Worm (Caenorhabditis elegans): Measurements from ENCODE around the gene npr-32.

Gene npr-32

ce11 chrIV:17265279-17265678, 34.4 kb upstream of the npr-32 start, which contains the start of gene str-187:
str-187 (plus strand) TSS chrIV:17265579.
- no peak for TF ChIP-seq pha-4 (tag; optimal IDR thresholded peaks at IDR 0.05)
- no peak for TF ChIP-seq hmg-11 (tag; optimal IDR thresholded peaks at IDR 0.05)
- TF ChIP-seq nfya-1 (tag; optimal IDR thresholded peaks at IDR 0.05; ENCODE audit: insufficient read depth): no peak
- TF ChIP-seq lin-39 (tag; optimal IDR thresholded peaks at IDR 0.05): no peak
- TF ChIP-seq ztf-4 (tag; optimal IDR thresholded peaks at IDR 0.05): no peak
- no peak for TF ChIP-seq lsy-12 (tag; optimal IDR thresholded peaks at IDR 0.05)
- TF ChIP-seq eor-1 (tag; optimal IDR thresholded peaks at IDR 0.05): no peak
- no peak for TF ChIP-seq ama-1 (optimal IDR thresholded peaks at IDR 0.05)
- no peak for TF ChIP-seq tbx-2 (tag; optimal IDR thresholded peaks at IDR 0.05)
- no peak for TF ChIP-seq fkh-10 (GFP tag; optimal IDR thresholded peaks at IDR 0.05)
- TF ChIP-seq unc-62 (GFP tag; optimal IDR thresholded peaks at IDR 0.05): no peak

DNA sequence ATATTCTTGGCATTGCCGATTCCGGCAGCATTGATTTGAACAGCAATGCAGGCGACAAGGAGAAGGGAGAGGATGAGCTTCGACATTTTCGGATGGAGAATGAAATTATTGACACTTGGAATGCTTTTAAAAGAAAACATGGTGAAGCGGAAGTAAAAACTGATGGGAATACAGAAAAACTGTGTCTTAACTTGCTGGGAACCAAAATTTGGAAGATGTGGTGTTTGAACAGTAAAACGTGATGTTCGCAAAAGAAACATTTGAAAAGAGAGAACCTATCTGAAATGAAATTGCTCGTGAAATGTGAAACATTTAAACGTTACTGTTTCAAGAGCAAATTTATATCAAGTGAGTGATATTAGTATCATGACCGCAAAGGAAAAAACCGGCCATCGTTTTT, 33.9 kb upstream of the npr-32 start, which contains the start of gene F26D10.13:
TSS of gene F26D10.13 (minus strand) at position 101 of the 400 bp plus-strand sequence.
- TF ChIP-seq fkh-2 (tag; optimal IDR thresholded peaks at IDR 0.05): no peak
- no peak for TF ChIP-seq nhr-11 (tag; optimal IDR thresholded peaks at IDR 0.05)
- TF ChIP-seq mml-1 (tag; optimal IDR thresholded peaks at IDR 0.05): no peak
- no peak for TF ChIP-seq hmg-11 (tag; optimal IDR thresholded peaks at IDR 0.05)
- no peak for TF ChIP-seq nhr-25 (tag; optimal IDR thresholded peaks at IDR 0.05)
- TF ChIP-seq aly-2 (tag; optimal IDR thresholded peaks at IDR 0.05): no peak
- TF ChIP-seq ceh-16 (tag; optimal IDR thresholded peaks at IDR 0.05): no peak
- TF ChIP-seq unc-39 (tag; optimal IDR thresholded peaks at IDR 0.05): no peak

DNA sequence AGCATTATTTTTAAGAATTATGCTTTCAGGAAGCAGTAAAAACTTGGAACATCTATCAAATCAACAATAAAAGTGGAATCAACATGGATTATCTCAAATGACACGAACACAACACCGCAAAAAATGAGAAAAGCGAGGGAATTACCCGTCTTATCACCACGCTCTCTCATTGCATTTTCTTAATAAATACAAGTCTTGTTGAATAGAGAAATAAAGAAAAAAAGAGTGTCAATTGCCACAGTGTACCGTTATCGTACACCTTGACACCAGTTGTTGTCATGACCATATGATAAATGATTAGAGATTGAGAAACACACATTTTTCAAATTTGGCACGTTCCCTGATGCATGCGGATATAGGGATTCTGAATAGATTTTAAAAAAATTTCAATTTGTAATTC, 32.9 kb upstream of the npr-32 start:
- no peak for TF ChIP-seq ceh-82 (tag; optimal IDR thresholded peaks at IDR 0.05)
- TF ChIP-seq eor-1 (tag; optimal IDR thresholded peaks at IDR 0.05): no peak
- TF ChIP-seq nhr-43 (tag; optimal IDR thresholded peaks at IDR 0.05; ENCODE audit: poor library complexity, severe bottlenecking): peak; percentile 28
- no peak for TF ChIP-seq egl-5 (tag; optimal IDR thresholded peaks at IDR 0.05)
- TF ChIP-seq zag-1 (tag; optimal IDR thresholded peaks at IDR 0.05): no peak
- TF ChIP-seq egl-27 (tag; optimal IDR thresholded peaks at IDR 0.05): no peak
- peak; percentile 56 for TF ChIP-seq nhr-23 (tag; optimal IDR thresholded peaks at IDR 0.05)
- no peak for TF ChIP-seq mdl-1 (tag; optimal IDR thresholded peaks at IDR 0.05)
- TF ChIP-seq tbx-2 (tag; optimal IDR thresholded peaks at IDR 0.05): no peak
- peak; percentile 64 for TF ChIP-seq pha-4 (tag; optimal IDR thresholded peaks at IDR 0.05)
- no peak for TF ChIP-seq nhr-12 (tag; optimal IDR thresholded peaks at IDR 0.05)
- TF ChIP-seq lin-15B (tag; optimal IDR thresholded peaks at IDR 0.05): no peak
- no peak for TF ChIP-seq elt-1 (tag; optimal IDR thresholded peaks at IDR 0.05)
- no peak for TF ChIP-seq snpc-4 (tag; optimal IDR thresholded peaks at IDR 0.05)
- TF ChIP-seq aly-2 (tag; optimal IDR thresholded peaks at IDR 0.05): no peak
- no peak for TF ChIP-seq fkh-2 (tag; optimal IDR thresholded peaks at IDR 0.05)
- TF ChIP-seq nhr-77 (tag; optimal IDR thresholded peaks at IDR 0.05): no peak
- TF ChIP-seq nhr-25 (tag; optimal IDR thresholded peaks at IDR 0.05): no peak
- peak; percentile 96 for TF ChIP-seq elt-2 (tag; optimal IDR thresholded peaks at IDR 0.05)
- TF ChIP-seq unc-62 (GFP tag; optimal IDR thresholded peaks at IDR 0.05): no peak
- TF ChIP-seq jun-1 (tag; optimal IDR thresholded peaks at IDR 0.05): peak; percentile 10
- TF ChIP-seq hmg-11 (tag; optimal IDR thresholded peaks at IDR 0.05): no peak
- TF ChIP-seq unc-39 (tag; optimal IDR thresholded peaks at IDR 0.05): no peak
- peak; percentile 85 for TF ChIP-seq nhr-76 (tag; optimal IDR thresholded peaks at IDR 0.05)
- TF ChIP-seq ztf-11 (tag; optimal IDR thresholded peaks at IDR 0.05): no peak
- TF ChIP-seq fos-1 (tag; optimal IDR thresholded peaks at IDR 0.05): no peak
- TF ChIP-seq lsy-12 (tag; optimal IDR thresholded peaks at IDR 0.05): no peak
- TF ChIP-seq nfya-1 (tag; optimal IDR thresholded peaks at IDR 0.05; ENCODE audit: insufficient read depth): peak; percentile 28
- TF ChIP-seq daf-12 (tag; optimal IDR thresholded peaks at IDR 0.05): no peak
- peak; percentile 93 for TF ChIP-seq pqm-1 (tag; optimal IDR thresholded peaks at IDR 0.05)
- TF ChIP-seq lin-39 (tag; optimal IDR thresholded peaks at IDR 0.05): no peak
- TF ChIP-seq skn-1 (tag; optimal IDR thresholded peaks at IDR 0.05): no peak
- TF ChIP-seq mml-1 (tag; optimal IDR thresholded peaks at IDR 0.05): no peak

- TF ChIP-seq nhr-25 (tag; optimal IDR thresholded peaks at IDR 0.05) (no peak), lin-39 (tag; optimal IDR thresholded peaks at IDR 0.05) (no peak), ceh-9 (tag; optimal IDR thresholded peaks at IDR 0.05) (no peak), aly-2 (tag; optimal IDR thresholded peaks at IDR 0.05) (no peak), nfya-1 (tag; optimal IDR thresholded peaks at IDR 0.05; ENCODE audit: insufficient read depth) (no peak), ceh-16 (tag; optimal IDR thresholded peaks at IDR 0.05) (no peak), snpc-4 (tag; optimal IDR thresholded peaks at IDR 0.05) (no peak), nhr-28 (tag; optimal IDR thresholded peaks at IDR 0.05) (no peak), lin-15B (tag; optimal IDR thresholded peaks at IDR 0.05) (no peak), ceh-82 (tag; optimal IDR thresholded peaks at IDR 0.05) (no peak), nhr-11 (tag; optimal IDR thresholded peaks at IDR 0.05) (no peak), pha-4 (tag; optimal IDR thresholded peaks at IDR 0.05) (no peak), elt-3 (tag; optimal IDR thresholded peaks at IDR 0.05) (no peak), unc-62 (GFP tag; optimal IDR thresholded peaks at IDR 0.05) (no peak), ztf-11 (tag; optimal IDR thresholded peaks at IDR 0.05) (no peak), daf-12 (tag; optimal IDR thresholded peaks at IDR 0.05) (no peak), ama-1 (optimal IDR thresholded peaks at IDR 0.05) (no peak), hmg-11 (tag; optimal IDR thresholded peaks at IDR 0.05) (no peak)
Measured at ce11 chrIV:17262385-17262784, 31.5 kb upstream of the npr-32 start, which contains the start of gene ZK550.6. ZK550.6 (minus strand) TSS chrIV:17262485.

Measured in whole organism, L3 larva.